Worm (Caenorhabditis elegans) whole organism, midembryonic: Measurements from ENCODE around the gene pqn-39.

Experiments
- T22C8.4 ChIP-seq: fragments of 200-800 bp; sonication (Bioruptor generic); IDR thresholded peaks from 2 replicates; pipeline ENCODE4 v1.3.6; 2022; ENCODE audit warnings: missing genetic modification characterization, missing compliant biosample characterization
- cog-1 ChIP-seq: sonication (generic microtip); optimal IDR thresholded peaks from 2 replicates; lab custom pipeline; 2016; ENCODE audit warnings: missing genetic modification characterization, missing compliant biosample characterization
- flt-1 ChIP-seq: fragments of 200-800 bp; sonication (Bioruptor generic); IDR thresholded peaks from 2 replicates; pipeline ENCODE4 v1.3.6; 2022; ENCODE audit warnings: missing genetic modification characterization, missing compliant biosample characterization
- klf-2 ChIP-seq: fragments of 200-800 bp; sonication (Bioruptor generic); conservative IDR thresholded peaks from 2 replicates; pipeline ENCODE4 v1.3.6; 2022; ENCODE audit warnings: missing genetic modification reagents, missing genetic modification characterization, missing compliant biosample characterization
- med-1 ChIP-seq: sonication (generic microtip); optimal IDR thresholded peaks from 2 replicates; lab custom pipeline; 2017; ENCODE audit warnings: missing genetic modification characterization, mild to moderate bottlenecking, missing compliant biosample characterization, antibody characterized with exemption, missing genetic modification reagents; ENCODE audit not compliant: insufficient read depth
- ref-1 ChIP-seq: fragments of 200-800 bp; sonication (Bioruptor generic); conservative IDR thresholded peaks from 2 replicates; pipeline ENCODE4 v1.3.6; 2022; ENCODE audit warnings: missing genetic modification reagents, missing genetic modification characterization, missing compliant biosample characterization
- tab-1 ChIP-seq: fragments of 200-800 bp; sonication (Bioruptor generic); IDR thresholded peaks from 2 replicates; pipeline ENCODE4 v1.3.6; 2022; ENCODE audit warnings: missing genetic modification characterization, missing compliant biosample characterization
- ztf-23 ChIP-seq: fragments of 200-800 bp; sonication (Bioruptor generic); IDR thresholded peaks from 2 replicates; pipeline ENCODE4 v1.3.6; 2022; ENCODE audit warnings: missing genetic modification reagents, missing genetic modification characterization, missing compliant biosample characterization
- ztf-29 ChIP-seq: fragments of 200-800 bp; sonication (Bioruptor generic); IDR thresholded peaks from 2 replicates; pipeline ENCODE4 v1.3.6; 2022; ENCODE audit warnings: missing genetic modification reagents, missing genetic modification characterization, missing compliant biosample characterization

The pqn-39 gene

ce11 chrX:13946693-13947583 lies 21.5 kb downstream of the pqn-39 start:
- no peak for TF ChIP-seq T22C8.4 (GFP tag; lab: Robert Waterston, UW)
- TF ChIP-seq cog-1 (tag; lab: Kevin White, UChicago), result no peak
- no peak for TF ChIP-seq tab-1 (GFP tag; lab: Robert Waterston, UW)
- no peak for TF ChIP-seq ztf-23 (GFP tag; lab: Robert Waterston, UW)
- no peak for TF ChIP-seq ref-1 (GFP tag; lab: Robert Waterston, UW)
- TF ChIP-seq med-1 (GFP tag; lab: Kevin White, UChicago), result no peak
- no peak for TF ChIP-seq klf-2 (GFP tag; lab: Robert Waterston, UW)
- TF ChIP-seq ztf-29 (GFP tag; lab: Robert Waterston, UW), result no peak
- TF ChIP-seq flt-1 (GFP tag; lab: Robert Waterston, UW), result no peak

DNA sequence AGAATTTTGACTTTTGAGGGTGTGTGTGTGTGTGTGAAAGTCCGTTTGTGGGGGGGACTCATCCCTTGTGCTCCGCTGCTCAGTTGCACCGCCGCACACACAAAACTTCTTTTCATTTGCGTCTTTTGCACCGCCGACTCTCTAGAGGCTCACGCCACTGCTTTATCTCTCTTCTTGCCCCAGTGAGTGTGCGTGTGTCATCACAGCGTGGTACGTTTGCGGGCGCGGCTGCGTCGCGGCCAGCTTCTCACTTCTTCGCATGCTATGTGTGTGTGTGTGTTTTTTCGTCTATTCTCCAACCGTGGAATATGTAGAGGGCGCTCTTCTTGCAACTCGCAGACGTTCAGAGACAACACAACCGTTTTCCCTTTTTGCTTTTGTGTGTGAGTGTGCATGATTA lies 23.0 kb downstream of the pqn-39 start:
- peak; percentile 61 for TF ChIP-seq flt-1 (GFP tag; lab: Robert Waterston, UW)
- TF ChIP-seq cog-1 (tag; lab: Kevin White, UChicago), result peak; percentile 23
- TF ChIP-seq ztf-23 (GFP tag; lab: Robert Waterston, UW), result peak; percentile 74; the same call in 1 of the 2 replicates
- no peak for TF ChIP-seq klf-2 (GFP tag; lab: Robert Waterston, UW)

- TF ChIP-seq ztf-23 (GFP tag; lab: Robert Waterston, UW) (no peak), flt-1 (GFP tag; lab: Robert Waterston, UW) (no peak), T22C8.4 (GFP tag; lab: Robert Waterston, UW) (no peak)
These were observed 23.4 kb downstream of the pqn-39 start for ce11 chrX:13945090-13945489.

- TF ChIP-seq T22C8.4 (GFP tag; lab: Robert Waterston, UW), result no peak
- TF ChIP-seq ztf-29 (GFP tag; lab: Robert Waterston, UW), result no peak
- TF ChIP-seq klf-2 (GFP tag; lab: Robert Waterston, UW), result no peak
- TF ChIP-seq med-1 (GFP tag; lab: Kevin White, UChicago), result no peak
- no peak for TF ChIP-seq flt-1 (GFP tag; lab: Robert Waterston, UW)
- TF ChIP-seq ref-1 (GFP tag; lab: Robert Waterston, UW), result no peak
- TF ChIP-seq ztf-23 (GFP tag; lab: Robert Waterston, UW), result no peak
- TF ChIP-seq tab-1 (GFP tag; lab: Robert Waterston, UW), result no peak
- no peak for TF ChIP-seq cog-1 (tag; lab: Kevin White, UChicago)
These were observed 24.3 kb downstream of the pqn-39 start for ce11 chrX:13944184-13944583.

DNA sequence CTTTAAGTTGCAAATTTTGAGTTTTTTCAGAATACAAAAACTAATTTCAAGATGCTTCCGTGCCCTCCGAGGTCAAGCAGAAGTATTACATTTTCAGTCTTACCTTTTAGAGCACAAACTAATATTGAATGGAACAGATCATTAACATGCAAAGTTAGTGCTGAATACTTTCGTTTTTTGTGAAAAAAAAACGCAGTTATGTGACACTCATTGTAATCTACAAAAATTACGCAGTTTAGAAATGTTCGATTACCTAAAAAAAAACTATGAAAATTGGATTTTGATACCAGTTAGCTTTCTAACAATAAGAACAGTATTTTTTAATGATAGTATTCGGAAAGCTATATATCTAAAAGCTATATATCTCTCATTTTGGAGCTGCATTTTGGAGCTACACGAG lies 26.6 kb downstream of the pqn-39 start:
- TF ChIP-seq cog-1 (tag; lab: Kevin White, UChicago), result no peak
- TF ChIP-seq med-1 (GFP tag; lab: Kevin White, UChicago), result no peak
- TF ChIP-seq tab-1 (GFP tag; lab: Robert Waterston, UW), result no peak
- no peak for TF ChIP-seq T22C8.4 (GFP tag; lab: Robert Waterston, UW)
- no peak for TF ChIP-seq flt-1 (GFP tag; lab: Robert Waterston, UW)
- TF ChIP-seq klf-2 (GFP tag; lab: Robert Waterston, UW), result no peak
- TF ChIP-seq ztf-29 (GFP tag; lab: Robert Waterston, UW), result no peak
- no peak for TF ChIP-seq ztf-23 (GFP tag; lab: Robert Waterston, UW)
- TF ChIP-seq ref-1 (GFP tag; lab: Robert Waterston, UW), result no peak

DNA sequence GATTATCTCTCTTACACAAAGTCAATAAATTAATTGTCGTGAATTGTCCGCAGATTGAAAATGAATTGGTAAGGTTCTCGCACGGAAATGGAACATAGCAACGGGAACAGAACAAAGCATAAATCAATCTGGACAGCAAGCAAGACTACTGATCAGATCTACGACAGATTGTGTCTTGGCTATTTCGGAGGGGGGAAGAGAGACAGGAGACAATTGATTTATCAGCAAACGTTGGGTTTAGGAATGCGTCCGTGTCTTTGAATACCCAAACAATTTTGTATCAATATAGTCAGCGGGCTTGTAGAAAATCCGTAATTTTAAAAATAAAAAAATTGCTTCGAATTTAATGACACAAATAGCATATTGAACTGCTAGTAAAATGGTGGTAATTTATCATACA lies 27.2 kb downstream of the pqn-39 start:
- TF ChIP-seq ref-1 (GFP tag; lab: Robert Waterston, UW), result no peak
- TF ChIP-seq ztf-23 (GFP tag; lab: Robert Waterston, UW), result no peak
- TF ChIP-seq T22C8.4 (GFP tag; lab: Robert Waterston, UW), result no peak
- TF ChIP-seq ztf-29 (GFP tag; lab: Robert Waterston, UW), result no peak
- no peak for TF ChIP-seq cog-1 (tag; lab: Kevin White, UChicago)
- TF ChIP-seq klf-2 (GFP tag; lab: Robert Waterston, UW), result no peak
- no peak for TF ChIP-seq med-1 (GFP tag; lab: Kevin White, UChicago)
- TF ChIP-seq tab-1 (GFP tag; lab: Robert Waterston, UW), result no peak
- TF ChIP-seq flt-1 (GFP tag; lab: Robert Waterston, UW), result no peak

- TF ChIP-seq ztf-23 (GFP tag; lab: Robert Waterston, UW) (no peak), tab-1 (GFP tag; lab: Robert Waterston, UW) (no peak), ztf-29 (GFP tag; lab: Robert Waterston, UW) (no peak), ref-1 (GFP tag; lab: Robert Waterston, UW) (no peak), T22C8.4 (GFP tag; lab: Robert Waterston, UW) (no peak), klf-2 (GFP tag; lab: Robert Waterston, UW) (no peak), flt-1 (GFP tag; lab: Robert Waterston, UW) (no peak), cog-1 (tag; lab: Kevin White, UChicago) (no peak), med-1 (GFP tag; lab: Kevin White, UChicago) (no peak)
These were observed 28.2 kb downstream of the pqn-39 start for ce11 chrX:13940287-13940686.

DNA sequence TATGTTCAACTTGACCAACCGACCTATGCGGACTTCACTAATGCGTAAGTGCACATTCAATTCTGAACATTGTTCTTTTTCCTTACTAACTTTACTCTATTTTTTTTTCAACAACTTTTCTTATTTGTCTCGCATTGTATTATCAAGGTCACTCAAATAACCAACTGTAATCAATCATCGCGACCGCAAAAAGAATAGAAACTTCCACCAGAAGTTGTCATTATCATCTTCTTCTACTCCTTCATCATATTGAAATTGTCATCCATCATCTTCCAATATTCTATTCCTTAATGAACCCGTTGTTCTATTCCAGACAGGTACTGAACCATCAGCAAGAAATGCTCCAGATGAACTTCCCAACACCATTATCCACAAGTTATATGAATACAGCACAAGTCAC lies 29.1 kb downstream of the pqn-39 start:
- no peak for TF ChIP-seq T22C8.4 (GFP tag; lab: Robert Waterston, UW)

DNA sequence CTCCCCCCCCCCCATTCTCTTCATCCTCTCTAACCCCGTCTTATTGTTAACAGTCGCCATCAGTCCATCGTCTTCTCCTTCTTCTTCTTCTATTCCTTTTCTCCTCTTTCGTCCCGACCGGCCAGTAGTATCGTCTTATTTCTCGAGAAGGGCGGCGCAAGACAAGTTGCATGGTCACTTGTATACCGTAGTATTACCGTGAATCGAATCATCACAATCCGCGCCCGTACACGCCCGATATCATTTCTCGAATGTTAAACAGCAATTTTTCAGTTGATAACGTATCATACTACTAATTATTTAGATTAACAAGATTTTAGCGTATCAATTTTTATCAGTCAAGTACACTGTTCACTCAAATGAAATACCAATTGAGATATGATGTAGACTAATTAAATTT lies 30.6 kb downstream of the pqn-39 start:
- TF ChIP-seq klf-2 (GFP tag; lab: Robert Waterston, UW), result no peak
- no peak for TF ChIP-seq T22C8.4 (GFP tag; lab: Robert Waterston, UW)
